Worm (Caenorhabditis elegans): Measurements from ENCODE around the gene irg-2.

irg-2 gene

ce11 chrV:4004577-4004976 is 37.4 kb upstream of the irg-2 start:
- TF ChIP-seq dmd-4 (tag; optimal IDR thresholded peaks at IDR 0.05) (no peak), nhr-21 (tag; optimal IDR thresholded peaks at IDR 0.05) (no peak), unc-55 (GFP tag; optimal IDR thresholded peaks at IDR 0.05) (no peak), F13H6.1 (tag; optimal IDR thresholded peaks at IDR 0.05) (no peak), aly-2 (tag; optimal IDR thresholded peaks at IDR 0.05) (no peak), nhr-6 (tag; optimal IDR thresholded peaks at IDR 0.05) (no peak), nhr-12 (tag; optimal IDR thresholded peaks at IDR 0.05) (no peak), Y55F3AM.14 (GFP tag; optimal IDR thresholded peaks at IDR 0.05) (no peak), elt-3 (tag; optimal IDR thresholded peaks at IDR 0.05) (no peak), snpc-4 (tag; optimal IDR thresholded peaks at IDR 0.05) (no peak), nhr-25 (tag; optimal IDR thresholded peaks at IDR 0.05) (no peak), nhr-10 (tag; optimal IDR thresholded peaks at IDR 0.05) (no peak), ceh-82 (tag; optimal IDR thresholded peaks at IDR 0.05) (no peak), lin-11 (tag; optimal IDR thresholded peaks at IDR 0.05) (no peak), unc-62 (GFP tag; optimal IDR thresholded peaks at IDR 0.05) (no peak)

ce11 chrV:4005219-4005618 is 36.8 kb upstream of the irg-2 start, which contains the start of gene srh-8:
Gene srh-8 (plus strand): TSS chrV:4005519.
- TF ChIP-seq ama-1 (optimal IDR thresholded peaks at IDR 0.05), result no peak
- TF ChIP-seq nhr-25 (tag; optimal IDR thresholded peaks at IDR 0.05), result no peak
- TF ChIP-seq ztf-11 (tag; optimal IDR thresholded peaks at IDR 0.05), result no peak
- no peak for TF ChIP-seq sem-4 (tag; optimal IDR thresholded peaks at IDR 0.05)
- no peak for TF ChIP-seq lin-39 (tag; optimal IDR thresholded peaks at IDR 0.05)
- TF ChIP-seq dmd-4 (tag; optimal IDR thresholded peaks at IDR 0.05), result no peak
- TF ChIP-seq unc-39 (tag; optimal IDR thresholded peaks at IDR 0.05), result no peak
- no peak for TF ChIP-seq zag-1 (tag; optimal IDR thresholded peaks at IDR 0.05)
- no peak for TF ChIP-seq mab-5 (tag; optimal IDR thresholded peaks at IDR 0.05)
- no peak for TF ChIP-seq ztf-1 (GFP tag; conservative IDR thresholded peaks at IDR 0.05)
- no peak for TF ChIP-seq unc-55 (GFP tag; optimal IDR thresholded peaks at IDR 0.05)
- no peak for TF ChIP-seq F13H6.1 (tag; optimal IDR thresholded peaks at IDR 0.05)
- no peak for TF ChIP-seq elt-1 (tag; optimal IDR thresholded peaks at IDR 0.05)
- no peak for TF ChIP-seq skn-1 (tag; optimal IDR thresholded peaks at IDR 0.05)
- no peak for TF ChIP-seq sma-3 (GFP tag; optimal IDR thresholded peaks at IDR 0.05)

ce11 chrV:4007927-4008326 is 34.1 kb upstream of the irg-2 start, which contains the start of gene srh-7:
Gene srh-7 (plus strand): TSS chrV:4008227.
- TF ChIP-seq R02D3.7 (tag; optimal IDR thresholded peaks at IDR 0.05) (no peak), aly-2 (tag; optimal IDR thresholded peaks at IDR 0.05) (no peak), gmeb-1 (tag; optimal IDR thresholded peaks at IDR 0.05) (no peak), lin-13 (GFP tag; optimal IDR thresholded peaks at IDR 0.05) (no peak), Y55F3AM.14 (GFP tag; optimal IDR thresholded peaks at IDR 0.05) (no peak), lin-39 (tag; optimal IDR thresholded peaks at IDR 0.05) (no peak)

ce11 chrV:4010170-4010569 is 31.8 kb upstream of the irg-2 start, which contains the start of gene srh-4:
Gene srh-4 (plus strand): TSS chrV:4010470.
- no peak for TF ChIP-seq unc-62 (GFP tag; optimal IDR thresholded peaks at IDR 0.05)
- no peak for TF ChIP-seq R02D3.7 (tag; optimal IDR thresholded peaks at IDR 0.05)
- TF ChIP-seq skn-1 (tag; optimal IDR thresholded peaks at IDR 0.05), result no peak
- no peak for TF ChIP-seq peb-1 (tag; optimal IDR thresholded peaks at IDR 0.05)
- TF ChIP-seq fos-1 (tag; optimal IDR thresholded peaks at IDR 0.05), result no peak
- TF ChIP-seq nhr-129 (tag; optimal IDR thresholded peaks at IDR 0.05), result no peak
- TF ChIP-seq lin-13 (GFP tag; optimal IDR thresholded peaks at IDR 0.05), result no peak
- no peak for TF ChIP-seq nhr-10 (tag; optimal IDR thresholded peaks at IDR 0.05)
- no peak for TF ChIP-seq Y55F3AM.14 (GFP tag; optimal IDR thresholded peaks at IDR 0.05)
- TF ChIP-seq mbf-1 (tag; optimal IDR thresholded peaks at IDR 0.05), result no peak
- no peak for TF ChIP-seq sma-9 (GFP tag; optimal IDR thresholded peaks at IDR 0.05)
- no peak for TF ChIP-seq sma-9 (tag; optimal IDR thresholded peaks at IDR 0.05)
- no peak for TF ChIP-seq nhr-12 (tag; optimal IDR thresholded peaks at IDR 0.05)
- no peak for TF ChIP-seq nhr-25 (tag; optimal IDR thresholded peaks at IDR 0.05)
- no peak for TF ChIP-seq nhr-23 (tag; optimal IDR thresholded peaks at IDR 0.05)

ce11 chrV:4016780-4017179 is 25.2 kb upstream of the irg-2 start, which contains the start of gene srw-89:
Gene srw-89 (plus strand): TSS chrV:4017080.
- TF ChIP-seq gmeb-1 (tag; optimal IDR thresholded peaks at IDR 0.05), result no peak
- no peak for TF ChIP-seq sem-4 (tag; optimal IDR thresholded peaks at IDR 0.05)
- no peak for TF ChIP-seq elt-3 (tag; optimal IDR thresholded peaks at IDR 0.05)
- no peak for TF ChIP-seq nhr-23 (tag; optimal IDR thresholded peaks at IDR 0.05)
- no peak for TF ChIP-seq ceh-82 (tag; optimal IDR thresholded peaks at IDR 0.05)
- no peak for TF ChIP-seq ZK546.5 (tag; optimal IDR thresholded peaks at IDR 0.05)
- no peak for TF ChIP-seq aly-2 (tag; optimal IDR thresholded peaks at IDR 0.05)
- no peak for TF ChIP-seq lin-13 (GFP tag; optimal IDR thresholded peaks at IDR 0.05)
- TF ChIP-seq unc-55 (GFP tag; optimal IDR thresholded peaks at IDR 0.05), result no peak
- TF ChIP-seq mab-5 (tag; optimal IDR thresholded peaks at IDR 0.05), result no peak
- TF ChIP-seq F13H6.1 (tag; optimal IDR thresholded peaks at IDR 0.05), result no peak

Measured in whole organism, L2 larva.